Fruit fly (Drosophila melanogaster): ENCODE measurements around the gene Set8.

Set8 gene

DNA sequence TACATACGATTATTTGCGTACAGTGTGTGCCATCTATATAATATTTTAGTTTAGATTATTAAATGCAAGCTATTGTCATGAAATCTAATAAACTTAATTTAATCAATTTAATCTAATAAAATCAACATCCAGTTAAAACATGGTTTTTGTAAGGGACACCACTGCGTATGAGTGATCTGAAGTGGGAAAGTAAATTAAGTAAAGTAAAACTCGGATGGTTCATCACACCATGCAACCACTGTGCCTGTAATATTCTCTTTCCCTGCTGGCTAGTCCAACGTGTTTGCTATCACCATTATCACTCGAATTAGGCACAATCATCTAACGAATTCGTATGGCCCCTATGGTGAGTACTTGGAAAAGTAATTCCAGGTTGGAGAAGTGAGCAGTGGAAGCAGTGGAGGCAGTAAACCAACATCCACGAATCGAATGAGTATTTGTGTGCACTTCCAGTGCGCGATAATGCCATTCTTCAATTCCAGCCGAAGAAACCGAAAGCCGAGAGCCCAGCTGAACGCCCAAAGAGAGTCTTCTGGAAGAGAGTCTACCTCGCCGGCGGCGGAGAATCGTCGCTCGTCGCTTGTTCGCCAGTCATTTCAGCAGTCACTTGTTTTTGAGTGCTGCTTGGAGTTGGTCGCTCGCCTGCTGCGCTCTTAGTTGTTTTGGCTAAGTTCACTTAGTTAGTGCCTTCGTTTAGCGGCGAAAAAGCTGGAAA is 27.0 kb upstream of the Set8 start, which contains the start of gene red (continued):
- TF ChIP-seq Dll (GFP tag; IDR thresholded peaks at IDR 0.05; ENCODE audit: partially characterized antibody) (no peak), so (GFP tag; IDR thresholded peaks at IDR 0.05) (no peak), Stat92E (GFP tag; optimal IDR thresholded peaks at IDR 0.05) (peak in 1 of 3 experiments; percentile 9), CG1024 (GFP tag; IDR thresholded peaks at IDR 0.05) (0 out of 2 replicates have a peak, but pooled peaks have one; percentile 4), CG7786 (GFP tag; optimal IDR thresholded peaks at IDR 0.05) (peak; percentile 49), lbe (GFP tag; optimal IDR thresholded peaks at IDR 0.05) (peak; percentile 49), CG18619 (GFP tag; optimal IDR thresholded peaks at IDR 0.05) (peak; percentile 78), CG7372 (GFP tag; IDR thresholded peaks at IDR 0.05) (peak; percentile 78), zfh1 (GFP tag; IDR thresholded peaks at IDR 0.05) (peak; percentile 65), run (tag; optimal IDR thresholded peaks at IDR 0.05) (peak; percentile 32), fu2 (GFP tag; optimal IDR thresholded peaks at IDR 0.05) (peak; percentile 59), CG8765 (GFP tag; IDR thresholded peaks at IDR 0.05) (no peak), CG14441 (GFP tag; IDR thresholded peaks at IDR 0.05) (peak; percentile 71; the same call in 1 of the 2 replicates), jing (GFP tag; optimal IDR thresholded peaks at IDR 0.05) (peak; percentile 23), kni (GFP tag; optimal IDR thresholded peaks at IDR 0.05) (peak; percentile 50), CG3281 (GFP tag; optimal IDR thresholded peaks at IDR 0.05) (peak; percentile 88), CG10147 (GFP tag; optimal IDR thresholded peaks at IDR 0.05) (peak; percentile 52), NK7.1 (GFP tag; optimal IDR thresholded peaks at IDR 0.05) (peak; percentile 49), HLHmδ (GFP tag; optimal IDR thresholded peaks at IDR 0.05) (no peak), slp2 (GFP tag; optimal IDR thresholded peaks at IDR 0.05) (no peak), CG9797 (GFP tag; optimal IDR thresholded peaks at IDR 0.05) (no peak), CkIIα-i1 (GFP tag; IDR thresholded peaks at IDR 0.05) (no peak), CG2875 (GFP tag; optimal IDR thresholded peaks at IDR 0.05) (peak; percentile 37), CG9215 (GFP tag; IDR thresholded peaks at IDR 0.05) (peak; percentile 75), crol (GFP tag; IDR thresholded peaks at IDR 0.05) (no peak), HLH4C (GFP tag; IDR thresholded peaks at IDR 0.05; ENCODE audit: partially characterized antibody) (0 out of 3 replicates have a peak, but pooled peaks have one; percentile 22), bab2 (GFP tag; optimal IDR thresholded peaks at IDR 0.05) (no peak), CG2678 (tag; optimal IDR thresholded peaks at IDR 0.05) (peak; percentile 90), da (GFP tag; optimal IDR thresholded peaks at IDR 0.05) (no peak), lab (GFP tag; optimal IDR thresholded peaks at IDR 0.05) (peak; percentile 91), Taf1 (GFP tag; IDR thresholded peaks at IDR 0.05) (peak; percentile 66), otp (GFP tag; IDR thresholded peaks at IDR 0.05) (peak; percentile 75; the same call in 2 of the 3 replicates), Trl (optimal IDR thresholded peaks at IDR 0.05) (peak; percentile 70 to 87), Trl (GFP tag; optimal IDR thresholded peaks at IDR 0.05) (no peak), CG4730 (GFP tag; IDR thresholded peaks at IDR 0.05) (0 out of 2 replicates have a peak, but pooled peaks have one; percentile 37), Bteb2 (GFP tag; optimal IDR thresholded peaks at IDR 0.05) (peak; percentile 51), CG12219 (GFP tag; optimal IDR thresholded peaks at IDR 0.05) (peak; percentile 58), CG11560 (tag; IDR thresholded peaks at IDR 0.05) (peak; percentile 43; the same call in 1 of the 3 replicates), pnt (GFP tag; optimal IDR thresholded peaks at IDR 0.05) (no peak), CG14710 (tag; optimal IDR thresholded peaks at IDR 0.05) (peak; percentile 31), ham (GFP tag; IDR thresholded peaks at IDR 0.05) (peak; percentile 51; the same call in 1 of the 2 replicates), CTCF (GFP tag; optimal IDR thresholded peaks at IDR 0.05) (peak; percentile 28), ranshi (GFP tag; IDR thresholded peaks at IDR 0.05) (peak; percentile 70; the same call in 1 of the 2 replicates), pfk (GFP tag; optimal IDR thresholded peaks at IDR 0.05) (peak; percentile 13), grau (tag; optimal IDR thresholded peaks at IDR 0.05) (peak; percentile 95), CG31224 (GFP tag; IDR thresholded peaks at IDR 0.05) (peak; percentile 63), CG32772 (GFP tag; IDR thresholded peaks at IDR 0.05) (peak; percentile 43; the same call in 1 of the 2 replicates), Ets97D (GFP tag; optimal IDR thresholded peaks at IDR 0.05) (peak; percentile 0), CG14050 (GFP tag; IDR thresholded peaks at IDR 0.05) (peak; percentile 39; the same call in 2 of the 3 replicates), Med (GFP tag) (peak; percentile 86)

All from whole organism, embryonic.